Fruit fly (Drosophila melanogaster): ENCODE measurements around the gene Teh4.

Teh4 gene

dm6 chr3L:4193730-4194649, 15.9 kb upstream of the Teh4 start, which contains the start of gene CG43367 (continued):
- no peak for TF ChIP-seq CG3995 (GFP tag; optimal IDR thresholded peaks at IDR 0.05)
- no peak for TF ChIP-seq Hmx (GFP tag; optimal IDR thresholded peaks at IDR 0.05)
- TF ChIP-seq CG34376 (GFP tag; optimal IDR thresholded peaks at IDR 0.05): no peak
- no peak for TF ChIP-seq CG4707 (GFP tag; optimal IDR thresholded peaks at IDR 0.05)
- TF ChIP-seq D19A (tag; optimal IDR thresholded peaks at IDR 0.05): no peak
- no peak for TF ChIP-seq salm (tag; optimal IDR thresholded peaks at IDR 0.05)
- peak; percentile 16 for TF ChIP-seq NfI (GFP tag; optimal IDR thresholded peaks at IDR 0.05)
- no peak for TF ChIP-seq hbn (GFP tag; IDR thresholded peaks at IDR 0.05; ENCODE audit: partially characterized antibody)
- no peak for TF ChIP-seq Fer3 (tag; optimal IDR thresholded peaks at IDR 0.05)
- no peak for TF ChIP-seq Gug (GFP tag; IDR thresholded peaks at IDR 0.05)
- no peak for TF ChIP-seq sim (GFP tag; IDR thresholded peaks at IDR 0.05)
- TF ChIP-seq Atf3 (GFP tag; optimal IDR thresholded peaks at IDR 0.05): no peak
- TF ChIP-seq Awh (GFP tag; IDR thresholded peaks at IDR 0.05): no peak
- no peak for TF ChIP-seq caup (GFP tag; optimal IDR thresholded peaks at IDR 0.05; ENCODE audit: severe bottlenecking)
- TF ChIP-seq Med (GFP tag): peak; percentile 89
- no peak for TF ChIP-seq chn (GFP tag; optimal IDR thresholded peaks at IDR 0.05)
- TF ChIP-seq gcm2 (GFP tag; optimal IDR thresholded peaks at IDR 0.05): no peak
- no peak for TF ChIP-seq CG8388 (GFP tag; optimal IDR thresholded peaks at IDR 0.05)
- no peak for TF ChIP-seq Sox100B (GFP tag; optimal IDR thresholded peaks at IDR 0.05)
- no peak for TF ChIP-seq Lhr (GFP tag; optimal IDR thresholded peaks at IDR 0.05)
- peak in 1 of 2 experiments; percentile 93 for TF ChIP-seq Pdp1 (GFP tag; optimal IDR thresholded peaks at IDR 0.05)
- TF ChIP-seq CG12071 (GFP tag; optimal IDR thresholded peaks at IDR 0.05): no peak
- TF ChIP-seq pnt (GFP tag; optimal IDR thresholded peaks at IDR 0.05): no peak
- TF ChIP-seq ewg (GFP tag; optimal IDR thresholded peaks at IDR 0.05): no peak
- TF ChIP-seq bcd (GFP tag; optimal IDR thresholded peaks at IDR 0.05): no peak
- no peak for TF ChIP-seq slp2 (GFP tag; optimal IDR thresholded peaks at IDR 0.05)
- TF ChIP-seq HLHmδ (GFP tag; optimal IDR thresholded peaks at IDR 0.05): no peak
- TF ChIP-seq pho (GFP tag; optimal IDR thresholded peaks at IDR 0.05): no peak
- peak; percentile 97 for TF ChIP-seq sd (tag; optimal IDR thresholded peaks at IDR 0.05)
- no peak for TF ChIP-seq Lim3 (GFP tag; IDR thresholded peaks at IDR 0.05)
- no peak for TF ChIP-seq CG6689 (GFP tag; IDR thresholded peaks at IDR 0.05)
- peak in 1 of 2 experiments; percentile 47 for TF ChIP-seq insv (GFP tag; optimal IDR thresholded peaks at IDR 0.05)
- no peak for TF ChIP-seq Trl (optimal IDR thresholded peaks at IDR 0.05)
- no peak for TF ChIP-seq Trl (GFP tag; optimal IDR thresholded peaks at IDR 0.05)
- TF ChIP-seq CG7271 (tag; optimal IDR thresholded peaks at IDR 0.05): no peak
- TF ChIP-seq CG9797 (GFP tag; optimal IDR thresholded peaks at IDR 0.05): peak; percentile 0
- peak; percentile 90 for TF ChIP-seq crol (GFP tag; IDR thresholded peaks at IDR 0.05)
- no peak for TF ChIP-seq CG3163 (GFP tag; optimal IDR thresholded peaks at IDR 0.05)
- TF ChIP-seq Hmr (GFP tag; optimal IDR thresholded peaks at IDR 0.05): peak; percentile 6
- no peak for TF ChIP-seq CG7987 (GFP tag; optimal IDR thresholded peaks at IDR 0.05)
- TF ChIP-seq Usf (GFP tag; optimal IDR thresholded peaks at IDR 0.05): no peak
- TF ChIP-seq Deaf1 (tag; optimal IDR thresholded peaks at IDR 0.05): no peak
- TF ChIP-seq otp (GFP tag; IDR thresholded peaks at IDR 0.05): 0 out of 3 replicates have a peak, but pooled peaks have one; percentile 25
- TF ChIP-seq CG18764 (GFP tag; optimal IDR thresholded peaks at IDR 0.05): no peak
- TF ChIP-seq CG11398 (GFP tag; optimal IDR thresholded peaks at IDR 0.05): peak; percentile 10
- TF ChIP-seq CG9932 (GFP tag; IDR thresholded peaks at IDR 0.05): peak; percentile 38
- TF ChIP-seq Xbp1 (GFP tag; optimal IDR thresholded peaks at IDR 0.05): no peak
- no peak for TF ChIP-seq Neu2 (GFP tag; optimal IDR thresholded peaks at IDR 0.05; ENCODE audit: borderline replicate concordance)
- no peak for TF ChIP-seq grau (tag; optimal IDR thresholded peaks at IDR 0.05)

Data from whole organism, embryonic.